Fruit fly (Drosophila melanogaster): ENCODE results near the gene CG14546.

The CG14546 gene

DNA sequence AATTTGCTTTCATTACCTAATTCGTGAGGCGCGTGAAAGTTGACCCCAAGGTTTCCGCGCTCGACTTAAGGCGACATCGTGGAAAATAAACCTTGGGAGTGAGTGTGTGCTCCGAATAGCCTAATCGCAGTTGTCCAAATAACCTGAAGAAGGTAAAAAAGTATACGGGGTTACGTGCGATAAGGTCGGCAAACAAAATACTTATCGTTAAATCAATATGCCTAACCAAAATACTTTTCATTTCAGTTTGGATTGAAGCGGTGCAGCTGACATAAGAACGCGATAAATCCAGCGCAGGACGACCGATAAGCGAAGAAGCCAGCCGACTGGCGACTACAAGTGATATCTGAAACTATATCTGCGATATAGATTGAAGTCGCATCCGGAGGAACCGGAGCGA, 37.3 kb downstream of the CG14546 start (continued):
- TF ChIP-seq sc (optimal IDR thresholded peaks at IDR 0.05) (no peak), sc (GFP tag; optimal IDR thresholded peaks at IDR 0.05) (peak; percentile 68), Gsc (GFP tag; IDR thresholded peaks at IDR 0.05) (no peak), zfh2 (GFP tag; optimal IDR thresholded peaks at IDR 0.05) (no peak), Nf-YA (GFP tag; IDR thresholded peaks at IDR 0.05) (peak; percentile 27; the same call in 1 of the 2 replicates), Xrp1 (GFP tag; IDR thresholded peaks at IDR 0.05) (peak; percentile 68), CG15479 (GFP tag; optimal IDR thresholded peaks at IDR 0.05) (peak; percentile 30), gce (GFP tag; IDR thresholded peaks at IDR 0.05) (0 out of 3 replicates have a peak, but pooled peaks have one; percentile 35)

- TF ChIP-seq Camta (GFP tag; optimal IDR thresholded peaks at IDR 0.05) (peak; percentile 46), CG17385 (GFP tag; optimal IDR thresholded peaks at IDR 0.05) (peak; percentile 63), fd3F (GFP tag; optimal IDR thresholded peaks at IDR 0.05) (peak; percentile 30), CG7556 (GFP tag; optimal IDR thresholded peaks at IDR 0.05) (peak; percentile 65), CG18476 (GFP tag; optimal IDR thresholded peaks at IDR 0.05) (peak; percentile 34), H15 (GFP tag; IDR thresholded peaks at IDR 0.05) (no peak), CG1529 (GFP tag; optimal IDR thresholded peaks at IDR 0.05) (peak; percentile 63), CoRest (tag; optimal IDR thresholded peaks at IDR 0.05) (peak; percentile 77), CG12299 (tag; optimal IDR thresholded peaks at IDR 0.05) (peak; percentile 19), sr (GFP tag; IDR thresholded peaks at IDR 0.05) (no peak), CG14441 (GFP tag; IDR thresholded peaks at IDR 0.05) (0 out of 2 replicates have a peak, but pooled peaks have one; percentile 13), gem (tag; optimal IDR thresholded peaks at IDR 0.05) (peak; percentile 91), bab2 (GFP tag; optimal IDR thresholded peaks at IDR 0.05) (peak; percentile 1), chif (GFP tag; optimal IDR thresholded peaks at IDR 0.05) (peak in 1 of 2 experiments; percentile 33), tll (GFP tag; optimal IDR thresholded peaks at IDR 0.05) (no peak), CG6689 (GFP tag; IDR thresholded peaks at IDR 0.05) (peak; percentile 76), hth (optimal IDR thresholded peaks at IDR 0.05) (no peak), Myb (GFP tag; optimal IDR thresholded peaks at IDR 0.05) (no peak), Drgx (GFP tag; IDR thresholded peaks at IDR 0.05) (peak; percentile 58; the same call in 1 of the 2 replicates), CG9609 (GFP tag; optimal IDR thresholded peaks at IDR 0.05) (no peak), pan (optimal IDR thresholded peaks at IDR 0.05) (no peak), pan (GFP tag; optimal IDR thresholded peaks at IDR 0.05 in 1 of 2, IDR thresholded peaks at IDR 0.05 in 1 of 2) (peak in 1 of 2 experiments; percentile 68), sisA (GFP tag; IDR thresholded peaks at IDR 0.05) (peak; percentile 72), Pdp1 (GFP tag; optimal IDR thresholded peaks at IDR 0.05) (peak in 1 of 2 experiments; percentile 2), zen2 (GFP tag; IDR thresholded peaks at IDR 0.05; ENCODE audit: partially characterized antibody) (no peak), Poxn (GFP tag; IDR thresholded peaks at IDR 0.05) (no peak), CG30020 (tag; optimal IDR thresholded peaks at IDR 0.05) (peak; percentile 42), Six4 (GFP tag; optimal IDR thresholded peaks at IDR 0.05) (peak; percentile 55), Lim3 (GFP tag; IDR thresholded peaks at IDR 0.05) (no peak), CG43689 (GFP tag; IDR thresholded peaks at IDR 0.05) (no peak), slbo (GFP tag; IDR thresholded peaks at IDR 0.05) (peak; percentile 22; the same call in 1 of the 2 replicates), az2 (GFP tag; optimal IDR thresholded peaks at IDR 0.05) (peak; percentile 64), CG17912 (GFP tag; optimal IDR thresholded peaks at IDR 0.05) (no peak), bbx (GFP tag; IDR thresholded peaks at IDR 0.05; ENCODE audit: partially characterized antibody) (no peak), kah (GFP tag; optimal IDR thresholded peaks at IDR 0.05) (peak; percentile 48), Xbp1 (GFP tag; optimal IDR thresholded peaks at IDR 0.05) (peak; percentile 59), Hr39 (optimal IDR thresholded peaks at IDR 0.05) (no peak), CG33557 (GFP tag; optimal IDR thresholded peaks at IDR 0.05) (peak; percentile 70), tin (GFP tag; optimal IDR thresholded peaks at IDR 0.05) (peak; percentile 33), Dek (tag; optimal IDR thresholded peaks at IDR 0.05) (peak; percentile 7), CG15269 (tag; optimal IDR thresholded peaks at IDR 0.05) (peak; percentile 61), CG18764 (GFP tag; optimal IDR thresholded peaks at IDR 0.05) (peak; percentile 49), pb (GFP tag; optimal IDR thresholded peaks at IDR 0.05) (no peak)
Measured at dm6 chr3R:25884301-25884700, 38.1 kb downstream of the CG14546 start.

Data from whole organism, embryonic.